Worm (Caenorhabditis elegans) whole organism, early embryonic: ENCODE measurements around the gene cest-3.

Experiments
- B0310.2 ChIP-seq: sonication (generic microtip); optimal IDR thresholded peaks from 2 replicates; lab custom pipeline; 2016; ENCODE audit warnings: mild to moderate bottlenecking, missing genetic modification characterization, missing compliant biosample characterization
- flt-1 ChIP-seq: fragments of 200-800 bp; sonication (Bioruptor generic); IDR thresholded peaks from 2 replicates; pipeline ENCODE4 v1.3.6; 2022; ENCODE audit warnings: missing genetic modification characterization, missing compliant biosample characterization
- tbx-11 ChIP-seq: fragments of 200-800 bp; sonication (Bioruptor generic); IDR thresholded peaks from 2 replicates; pipeline ENCODE4 v1.3.6; 2022; ENCODE audit warnings: missing genetic modification characterization, missing compliant biosample characterization

ce11 chrX:12210145-12211032 lies 31.1 kb upstream of the cest-3 start:
- TF ChIP-seq B0310.2 (tag; lab: Kevin White, UChicago) (no peak), tbx-11 (GFP tag; lab: Robert Waterston, UW) (no peak), flt-1 (GFP tag; lab: Robert Waterston, UW) (no peak)
